Fruit fly (Drosophila melanogaster): ENCODE measurements around the gene mRpL13.

Gene mRpL13

dm6 chr2L:18858661-18859532, at the start of gene mRpL13, which contains the start of gene CG10602:
Gene mRpL13 (minus strand): TSS chr2L:18859248.
Gene CG10602 (minus strand): TSS chr2L:18859248.
- TF ChIP-seq CG5204 (GFP tag; optimal IDR thresholded peaks at IDR 0.05) (no peak), CG7101 (tag; optimal IDR thresholded peaks at IDR 0.05) (no peak), CG7045 (GFP tag; optimal IDR thresholded peaks at IDR 0.05) (no peak), CG33017 (tag; optimal IDR thresholded peaks at IDR 0.05) (no peak), CG1620 (GFP tag; optimal IDR thresholded peaks at IDR 0.05) (peak; percentile 10), toe (GFP tag; optimal IDR thresholded peaks at IDR 0.05) (no peak), ovo (GFP tag; optimal IDR thresholded peaks at IDR 0.05) (no peak), CG11617 (GFP tag; optimal IDR thresholded peaks at IDR 0.05) (no peak), Hr96 (GFP tag; optimal IDR thresholded peaks at IDR 0.05) (no peak), bab1 (GFP tag; optimal IDR thresholded peaks at IDR 0.05) (peak; percentile 31), cnc (optimal IDR thresholded peaks at IDR 0.05) (no peak), kay (GFP tag; ENCODE audit: borderline replicate concordance) (peak; percentile 79), pad (GFP tag; optimal IDR thresholded peaks at IDR 0.05) (no peak), tj (GFP tag; optimal IDR thresholded peaks at IDR 0.05) (no peak), Clk (GFP tag; optimal IDR thresholded peaks at IDR 0.05) (no peak), Crg-1 (GFP tag; optimal IDR thresholded peaks at IDR 0.05) (no peak), Mnt (GFP tag; optimal IDR thresholded peaks at IDR 0.05) (peak; percentile 7), CG12768 (GFP tag; optimal IDR thresholded peaks at IDR 0.05) (no peak)

dm6 chr2L:18907491-18907890, 48.4 kb upstream of the mRpL13 start:
- no peak for TF ChIP-seq CG5204 (GFP tag; optimal IDR thresholded peaks at IDR 0.05)
- TF ChIP-seq toe (GFP tag; optimal IDR thresholded peaks at IDR 0.05), result no peak
- no peak for TF ChIP-seq CG11617 (GFP tag; optimal IDR thresholded peaks at IDR 0.05)
- TF ChIP-seq cic (GFP tag; optimal IDR thresholded peaks at IDR 0.05), result no peak
- TF ChIP-seq CG7045 (GFP tag; optimal IDR thresholded peaks at IDR 0.05), result no peak
- no peak for TF ChIP-seq CG7101 (tag; optimal IDR thresholded peaks at IDR 0.05)
- no peak for TF ChIP-seq CG1620 (GFP tag; optimal IDR thresholded peaks at IDR 0.05)
- no peak for TF ChIP-seq pad (GFP tag; optimal IDR thresholded peaks at IDR 0.05)
- TF ChIP-seq Hr96 (GFP tag; optimal IDR thresholded peaks at IDR 0.05), result no peak

dm6 chr2L:18906615-18907014, 47.6 kb upstream of the mRpL13 start:
- TF ChIP-seq Clk (GFP tag; optimal IDR thresholded peaks at IDR 0.05) (no peak), CG33017 (tag; optimal IDR thresholded peaks at IDR 0.05) (no peak), CG5204 (GFP tag; optimal IDR thresholded peaks at IDR 0.05) (no peak), CG11617 (GFP tag; optimal IDR thresholded peaks at IDR 0.05) (no peak), Hr96 (GFP tag; optimal IDR thresholded peaks at IDR 0.05) (no peak), tj (GFP tag; optimal IDR thresholded peaks at IDR 0.05) (no peak), bab1 (GFP tag; optimal IDR thresholded peaks at IDR 0.05) (no peak), Mnt (GFP tag; optimal IDR thresholded peaks at IDR 0.05) (no peak), CG1620 (GFP tag; optimal IDR thresholded peaks at IDR 0.05) (no peak), toe (GFP tag; optimal IDR thresholded peaks at IDR 0.05) (no peak), cnc (optimal IDR thresholded peaks at IDR 0.05) (no peak), cic (GFP tag; optimal IDR thresholded peaks at IDR 0.05) (no peak), pad (GFP tag; optimal IDR thresholded peaks at IDR 0.05) (no peak), Crg-1 (GFP tag; optimal IDR thresholded peaks at IDR 0.05) (no peak), CG7045 (GFP tag; optimal IDR thresholded peaks at IDR 0.05) (no peak), ovo (GFP tag; optimal IDR thresholded peaks at IDR 0.05) (no peak), kay (GFP tag; ENCODE audit: borderline replicate concordance) (no peak), CG14711 (tag; optimal IDR thresholded peaks at IDR 0.05) (no peak), CG12768 (GFP tag; optimal IDR thresholded peaks at IDR 0.05) (no peak)

- TF ChIP-seq CG11617 (GFP tag; optimal IDR thresholded peaks at IDR 0.05), result no peak
- TF ChIP-seq cnc (optimal IDR thresholded peaks at IDR 0.05), result no peak
- no peak for TF ChIP-seq ovo (GFP tag; optimal IDR thresholded peaks at IDR 0.05)
- no peak for TF ChIP-seq Mnt (GFP tag; optimal IDR thresholded peaks at IDR 0.05)
- no peak for TF ChIP-seq toe (GFP tag; optimal IDR thresholded peaks at IDR 0.05)
- TF ChIP-seq Hr96 (GFP tag; optimal IDR thresholded peaks at IDR 0.05), result no peak
- TF ChIP-seq CG7045 (GFP tag; optimal IDR thresholded peaks at IDR 0.05), result no peak
- TF ChIP-seq tj (GFP tag; optimal IDR thresholded peaks at IDR 0.05), result no peak
- no peak for TF ChIP-seq Crg-1 (GFP tag; optimal IDR thresholded peaks at IDR 0.05)
- no peak for TF ChIP-seq cic (GFP tag; optimal IDR thresholded peaks at IDR 0.05)
- TF ChIP-seq CG33017 (tag; optimal IDR thresholded peaks at IDR 0.05), result no peak
- no peak for TF ChIP-seq CG7101 (tag; optimal IDR thresholded peaks at IDR 0.05)
- no peak for TF ChIP-seq kay (GFP tag; ENCODE audit: borderline replicate concordance)
- no peak for TF ChIP-seq pad (GFP tag; optimal IDR thresholded peaks at IDR 0.05)
- no peak for TF ChIP-seq CG14711 (tag; optimal IDR thresholded peaks at IDR 0.05)
- TF ChIP-seq bab1 (GFP tag; optimal IDR thresholded peaks at IDR 0.05), result no peak
- TF ChIP-seq CG1620 (GFP tag; optimal IDR thresholded peaks at IDR 0.05), result no peak
Observed at dm6 chr2L:18900976-18901375, 41.9 kb upstream of the mRpL13 start.

dm6 chr2L:18899862-18900261, 40.8 kb upstream of the mRpL13 start:
- TF ChIP-seq CG7045 (GFP tag; optimal IDR thresholded peaks at IDR 0.05) (no peak), pad (GFP tag; optimal IDR thresholded peaks at IDR 0.05) (no peak), CG7101 (tag; optimal IDR thresholded peaks at IDR 0.05) (no peak), CG1620 (GFP tag; optimal IDR thresholded peaks at IDR 0.05) (no peak), Hr96 (GFP tag; optimal IDR thresholded peaks at IDR 0.05) (no peak), CG33017 (tag; optimal IDR thresholded peaks at IDR 0.05) (no peak), tj (GFP tag; optimal IDR thresholded peaks at IDR 0.05) (no peak), toe (GFP tag; optimal IDR thresholded peaks at IDR 0.05) (no peak), CG5204 (GFP tag; optimal IDR thresholded peaks at IDR 0.05) (no peak), Mnt (GFP tag; optimal IDR thresholded peaks at IDR 0.05) (no peak), cnc (optimal IDR thresholded peaks at IDR 0.05) (no peak), cic (GFP tag; optimal IDR thresholded peaks at IDR 0.05) (no peak), kay (GFP tag; ENCODE audit: borderline replicate concordance) (no peak), ovo (GFP tag; optimal IDR thresholded peaks at IDR 0.05) (no peak), CG11617 (GFP tag; optimal IDR thresholded peaks at IDR 0.05) (no peak), Clk (GFP tag; optimal IDR thresholded peaks at IDR 0.05) (no peak), CG14711 (tag; optimal IDR thresholded peaks at IDR 0.05) (no peak), Crg-1 (GFP tag; optimal IDR thresholded peaks at IDR 0.05) (no peak)

All from whole organism, adult.